Fruit fly (Drosophila melanogaster) whole organism: Measurements from ENCODE around the gene yrt.

Experiments
- CG8478 ChIP-seq: fragments of >200 bp; optimal IDR thresholded peaks from 2 replicates; lab custom pipeline; 2018; ENCODE audit warnings: inconsistent platforms
- Dll ChIP-seq: fragments of >200 bp; optimal IDR thresholded peaks from 2 replicates; lab custom pipeline; 2017
- EcR ChIP-seq, 2 experiments: fragments of >200 bp; optimal IDR thresholded peaks; 2 replicates each; lab custom pipeline; 2017; ENCODE audit warnings: missing biosample characterization in 2 of 2, missing genetic modification characterization in 2 of 2, missing genetic modification reagents in 2 of 2
- pan ChIP-seq: fragments of >200 bp; optimal IDR thresholded peaks from 2 replicates; lab custom pipeline; 2017
- psq ChIP-seq: fragments of >200 bp; optimal IDR thresholded peaks from 2 replicates; lab custom pipeline; 2017
- usp ChIP-seq: fragments of >200 bp; optimal IDR thresholded peaks from 2 replicates; lab custom pipeline; 2017; ENCODE audit warnings: missing biosample characterization, missing genetic modification characterization, mixed read lengths

DNA sequence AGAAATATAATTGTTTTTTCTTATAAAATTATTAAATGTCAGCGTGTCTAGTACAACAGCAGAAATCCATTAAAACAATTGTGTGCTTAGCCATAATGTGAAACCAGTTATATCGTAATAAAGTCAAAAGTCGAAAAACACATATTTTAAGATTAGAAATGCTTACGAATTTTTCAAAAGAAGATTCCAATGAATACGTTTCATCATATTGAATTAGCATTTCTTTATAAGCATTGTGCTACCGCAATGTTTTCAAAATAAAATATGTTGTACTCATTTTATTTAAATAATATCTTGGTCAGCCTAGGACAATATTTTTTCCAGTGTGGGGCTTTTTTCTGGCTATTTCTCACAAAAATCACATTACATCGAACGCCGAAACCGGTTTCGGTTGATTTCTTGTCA, 18.1 kb upstream of the yrt start:
- TF ChIP-seq Dll (lab: Kevin White, UChicago) = no peak
- TF ChIP-seq pan = no peak
- TF ChIP-seq psq = no peak
- no peak for TF ChIP-seq EcR (GFP tag; optimal IDR thresholded peaks at IDR 0.05; lab: Kevin White, UChicago)
- no peak for TF ChIP-seq usp (GFP tag; lab: Kevin White, UChicago)
- TF ChIP-seq CG8478 (lab: Kevin White, UChicago) = no peak
